Worm (Caenorhabditis elegans) whole organism, L4 larva: Measurements from ENCODE around the gene dpy-17.
A peak's percentile ranks its signal among the peaks of the same experiment; 100 is the strongest.
"Not testable (repeated sequence)": the region's sequence is repeated elsewhere in the genome, so short reads cannot be mapped to it uniquely, and the experiment has no call there.

Source experiments
- F26F4.8 ChIP-seq: fragments of 200-800 bp; sonication (Bioruptor generic); conservative IDR thresholded peaks from 2 replicates; pipeline ENCODE4 v1.3.6; 2022; ENCODE audit warnings: missing genetic modification characterization, missing compliant biosample characterization
- F37D6.2 ChIP-seq: sonication (generic microtip); optimal IDR thresholded peaks from 2 replicates; lab custom pipeline; 2016; ENCODE audit warnings: mild to moderate bottlenecking, missing genetic modification characterization, missing compliant biosample characterization
- F44E2.7 ChIP-seq: fragments of 200-800 bp; sonication (Bioruptor generic); IDR thresholded peaks from 2 replicates; pipeline ENCODE4 v2.1.2; 2022; ENCODE audit warnings: missing genetic modification characterization, missing compliant biosample characterization
- R02D3.7 ChIP-seq: fragments of 150-350 bp; sonication (generic microtip); optimal IDR thresholded peaks from 3 replicates; lab custom pipeline; 2014; ENCODE audit warnings: missing biosample characterization, missing genetic modification characterization
- T20F7.1 ChIP-seq: fragments of 200-800 bp; sonication (Bioruptor generic); optimal IDR thresholded peaks from 2 replicates; lab custom pipeline; 2018; ENCODE audit warnings: mild to moderate bottlenecking, missing genetic modification characterization, missing compliant biosample characterization
- T26A8.4 ChIP-seq: fragments of 200-800 bp; sonication (Bioruptor generic); IDR thresholded peaks from 2 replicates; pipeline ENCODE4 v1.3.6; 2022; ENCODE audit warnings: missing genetic modification characterization, missing compliant biosample characterization
- Y105C5A.15 ChIP-seq: fragments of 200-800 bp; sonication (Bioruptor generic); IDR thresholded peaks from 2 replicates; pipeline ENCODE4 v1.3.6; 2022; ENCODE audit warnings: missing genetic modification characterization, missing compliant biosample characterization
- aha-1 ChIP-seq: fragments of 150-350 bp; peaks from one replicate; lab custom pipeline; 2014; ENCODE audit warnings: missing biosample characterization, missing genetic modification characterization
- ama-1 ChIP-seq: fragments of 150-350 bp; optimal IDR thresholded peaks from 2 replicates; lab custom pipeline; 2014; ENCODE audit warnings: inconsistent platforms, mixed read lengths
- arid-1 ChIP-seq: fragments of 200-800 bp; sonication (Bioruptor generic); conservative IDR thresholded peaks from 2 replicates; pipeline ENCODE4 v1.3.6; 2022; ENCODE audit warnings: missing genetic modification reagents, missing genetic modification characterization, missing compliant biosample characterization
- ceh-20 ChIP-seq: fragments of 200-800 bp; sonication (Bioruptor generic); IDR thresholded peaks from 2 replicates; pipeline ENCODE4 v1.3.6; 2022; ENCODE audit warnings: missing genetic modification reagents, missing genetic modification characterization, missing compliant biosample characterization
- ceh-28 ChIP-seq: fragments of 150-350 bp; optimal IDR thresholded peaks from 2 replicates; lab custom pipeline; 2014; ENCODE audit warnings: missing biosample characterization, missing genetic modification reagents, missing genetic modification characterization
- ceh-32 ChIP-seq: sonication (generic microtip); optimal IDR thresholded peaks from 2 replicates; lab custom pipeline; 2016; ENCODE audit warnings: mild to moderate bottlenecking, missing genetic modification characterization, missing compliant biosample characterization; ENCODE audit not compliant: poor library complexity
- ceh-82 ChIP-seq: sonication (generic microtip); optimal IDR thresholded peaks from 2 replicates; lab custom pipeline; 2017; ENCODE audit warnings: missing biosample characterization, missing genetic modification characterization
- ctbp-1 ChIP-seq: fragments of 200-800 bp; sonication (Bioruptor generic); IDR thresholded peaks from 2 replicates; pipeline ENCODE4 v1.3.6; 2022; ENCODE audit warnings: missing genetic modification reagents, missing genetic modification characterization, missing compliant biosample characterization
- daf-8 ChIP-seq: fragments of 200-800 bp; sonication (Bioruptor generic); IDR thresholded peaks from 2 replicates; pipeline ENCODE4 v1.3.6; 2022; ENCODE audit warnings: missing genetic modification characterization, missing compliant biosample characterization
- dmd-6 ChIP-seq: fragments of 200-800 bp; sonication (Bioruptor generic); IDR thresholded peaks from 2 replicates; pipeline ENCODE4 v1.3.6; 2022; ENCODE audit warnings: missing genetic modification reagents, missing genetic modification characterization, missing compliant biosample characterization
- dmd-9 ChIP-seq: fragments of 200-800 bp; sonication (Bioruptor generic); IDR thresholded peaks from 2 replicates; pipeline ENCODE4 v1.3.6; 2022; ENCODE audit warnings: missing genetic modification reagents, missing genetic modification characterization, missing compliant biosample characterization
- fkh-10 ChIP-seq: fragments of 150-350 bp; optimal IDR thresholded peaks from 2 replicates; lab custom pipeline; 2014; ENCODE audit warnings: missing biosample characterization, missing genetic modification reagents, missing genetic modification characterization
- gei-8 ChIP-seq: fragments of 200-800 bp; sonication (Bioruptor generic); optimal IDR thresholded peaks from 2 replicates; lab custom pipeline; 2018; ENCODE audit warnings: mild to moderate bottlenecking, missing genetic modification characterization, missing compliant biosample characterization
- hlh-30 ChIP-seq: sonication (generic microtip); optimal IDR thresholded peaks from 2 replicates; lab custom pipeline; 2017; ENCODE audit warnings: antibody characterized with exemption, mild to moderate bottlenecking, missing genetic modification characterization, missing compliant biosample characterization; ENCODE audit not compliant: insufficient read depth
- lin-1 ChIP-seq: fragments of 200-800 bp; sonication (Bioruptor generic); IDR thresholded peaks from 2 replicates; pipeline ENCODE4 v1.3.6; 2022; ENCODE audit warnings: missing genetic modification reagents, missing genetic modification characterization, missing compliant biosample characterization
- lin-15B ChIP-seq: fragments of 150-350 bp; sonication (generic microtip); optimal IDR thresholded peaks from 3 replicates; lab custom pipeline; 2014; ENCODE audit warnings: missing biosample characterization, missing genetic modification characterization
- lin-39 ChIP-seq: fragments of 150-350 bp; optimal IDR thresholded peaks from 2 replicates; lab custom pipeline; 2014; ENCODE audit warnings: missing biosample characterization, missing genetic modification reagents, missing genetic modification characterization
- lir-3 ChIP-seq: sonication (generic microtip); optimal IDR thresholded peaks from 2 replicates; lab custom pipeline; 2016; ENCODE audit warnings: mild to moderate bottlenecking, missing genetic modification characterization, missing compliant biosample characterization
- lsy-2 ChIP-seq, 2 experiments: fragments of 150-350 bp in 1 of 2; sonication (generic microtip) in 1 of 2; optimal IDR thresholded peaks; 2 replicates each; lab custom pipeline; 2014 to 2017; ENCODE audit warnings: missing biosample characterization in 2 of 2, missing genetic modification characterization in 2 of 2
- madf-5 ChIP-seq, 2 experiments: fragments of 200-800 bp; sonication (Bioruptor generic); IDR thresholded peaks; 2 replicates each; pipeline ENCODE4 v1.3.6; 2022; ENCODE audit warnings: missing compliant biosample characterization in 2 of 2, missing genetic modification characterization in 2 of 2
- mdl-1 ChIP-seq, 2 experiments: fragments of 150-350 bp in 1 of 2; sonication (generic microtip) in 1 of 2; optimal IDR thresholded peaks; 2 replicates each; lab custom pipeline; 2014 to 2017; ENCODE audit warnings: missing biosample characterization in 2 of 2, missing genetic modification characterization in 2 of 2
- mdt-29 ChIP-seq: fragments of 200-800 bp; sonication (Bioruptor generic); IDR thresholded peaks from 2 replicates; pipeline ENCODE4 v1.3.6; 2022; ENCODE audit warnings: missing genetic modification reagents, missing genetic modification characterization, missing compliant biosample characterization
- mxl-2 ChIP-seq: fragments of 200-800 bp; sonication (Bioruptor generic); conservative IDR thresholded peaks from 2 replicates; pipeline ENCODE4 v1.3.6; 2022; ENCODE audit warnings: missing genetic modification reagents, missing genetic modification characterization, missing compliant biosample characterization
- nhr-10 ChIP-seq: fragments of 150-350 bp; optimal IDR thresholded peaks from 2 replicates; lab custom pipeline; 2014; ENCODE audit warnings: missing biosample characterization, missing genetic modification characterization
- nhr-25 ChIP-seq: sonication (generic microtip); optimal IDR thresholded peaks from 2 replicates; lab custom pipeline; 2017; ENCODE audit warnings: missing genetic modification characterization, mild to moderate bottlenecking, missing compliant biosample characterization, antibody characterized with exemption, moderate library complexity, borderline replicate concordance; ENCODE audit not compliant: insufficient read depth
- nhr-28 ChIP-seq: fragments of 150-350 bp; optimal IDR thresholded peaks from 2 replicates; lab custom pipeline; 2014; ENCODE audit warnings: missing biosample characterization, missing genetic modification characterization
- nhr-41 ChIP-seq: fragments of 200-800 bp; sonication (Bioruptor generic); IDR thresholded peaks from 2 replicates; pipeline ENCODE4 v1.3.6; 2022; ENCODE audit warnings: missing genetic modification reagents, missing genetic modification characterization, missing compliant biosample characterization
- nhr-48 ChIP-seq: sonication (generic microtip); optimal IDR thresholded peaks from 2 replicates; lab custom pipeline; 2016; ENCODE audit warnings: mild to moderate bottlenecking, missing genetic modification characterization, missing compliant biosample characterization
- rbr-2 ChIP-seq: sonication (generic microtip); optimal IDR thresholded peaks from 2 replicates; lab custom pipeline; 2016; ENCODE audit warnings: missing genotype, missing genetic modification characterization, missing compliant biosample characterization
- sdz-12 ChIP-seq: fragments of 200-800 bp; sonication (Bioruptor generic); optimal IDR thresholded peaks from 2 replicates; lab custom pipeline; 2018; ENCODE audit warnings: mild to moderate bottlenecking, missing genetic modification characterization, missing compliant biosample characterization
- set-16 ChIP-seq: fragments of 200-800 bp; sonication (Bioruptor generic); IDR thresholded peaks from 2 replicates; pipeline ENCODE4 v1.3.6; 2022; ENCODE audit warnings: missing genetic modification reagents, missing genetic modification characterization, missing compliant biosample characterization
- snpc-1.2 ChIP-seq: fragments of 200-800 bp; sonication (Bioruptor generic); IDR thresholded peaks from 2 replicates; pipeline ENCODE4 v1.3.6; 2022; ENCODE audit warnings: missing genetic modification reagents, missing genetic modification characterization, missing compliant biosample characterization
- snpc-4 ChIP-seq: fragments of 150-350 bp; optimal IDR thresholded peaks from 2 replicates; lab custom pipeline; 2014; ENCODE audit warnings: missing biosample characterization, missing genetic modification characterization
- unc-39 ChIP-seq: sonication (generic microtip); optimal IDR thresholded peaks from 2 replicates; lab custom pipeline; 2017; ENCODE audit warnings: missing biosample characterization, missing genetic modification characterization
- vab-7 ChIP-seq: fragments of 200-800 bp; sonication (Bioruptor generic); IDR thresholded peaks from 2 replicates; pipeline ENCODE4 v1.3.6; 2022; ENCODE audit warnings: missing genetic modification reagents, missing genetic modification characterization, missing compliant biosample characterization
- zfp-2 ChIP-seq: sonication (generic microtip); optimal IDR thresholded peaks from 2 replicates; lab custom pipeline; 2016; ENCODE audit warnings: mild to moderate bottlenecking, missing genetic modification characterization, missing compliant biosample characterization
- zfp-3 ChIP-seq: fragments of 200-800 bp; sonication (Bioruptor generic); conservative IDR thresholded peaks from 2 replicates; pipeline ENCODE4 v1.3.6; 2022; ENCODE audit warnings: missing genetic modification reagents, missing genetic modification characterization, missing compliant biosample characterization

Gene dpy-17

DNA sequence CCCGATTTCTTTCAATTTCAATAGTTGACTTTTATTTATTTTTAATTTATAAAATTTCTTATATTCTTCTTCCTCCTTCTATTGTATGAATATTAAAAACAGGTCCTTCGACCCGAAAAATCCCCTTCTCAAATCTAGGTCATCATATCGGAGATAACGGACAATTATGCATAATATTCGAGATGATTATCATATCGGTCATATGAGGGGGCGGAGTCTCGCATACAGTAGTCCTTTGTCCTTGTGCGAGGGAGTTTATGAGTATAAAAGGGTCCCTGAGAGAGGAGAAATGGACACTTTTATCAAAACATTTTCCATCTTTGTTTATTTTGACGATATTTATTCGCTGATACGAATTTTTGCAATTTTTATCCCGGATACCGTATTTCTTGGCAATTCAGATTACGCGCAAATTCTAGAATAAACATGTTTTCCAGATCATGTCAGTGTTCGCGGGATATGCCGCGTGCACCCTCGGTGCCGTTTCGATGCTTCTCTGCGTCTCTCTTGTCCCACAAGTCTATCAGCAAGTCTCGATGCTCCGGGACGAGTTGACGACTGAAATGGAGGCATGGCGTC is at the start of gene dpy-17:
dpy-17 (plus strand) TSS at position 438 of the 579 bp plus-strand sequence.
- TF ChIP-seq ctbp-1 (GFP tag; lab: Robert Waterston, UW), result no peak
- no peak for TF ChIP-seq dmd-9 (GFP tag; lab: Robert Waterston, UW)
- no peak for TF ChIP-seq daf-8 (GFP tag; lab: Robert Waterston, UW)
- no peak for TF ChIP-seq sdz-12 (GFP tag; lab: Kevin White, UChicago)
- TF ChIP-seq fkh-10, result no peak
- no peak for TF ChIP-seq lin-1
- no peak for TF ChIP-seq unc-39 (tag; lab: Kevin White, UChicago)
- no peak for TF ChIP-seq arid-1 (GFP tag; lab: Robert Waterston, UW)
- no peak for TF ChIP-seq ceh-32
- no peak for TF ChIP-seq nhr-25 (tag; lab: Kevin White, UChicago)
- no peak for TF ChIP-seq snpc-4 (tag; lab: Kevin White, UChicago)
- TF ChIP-seq mdt-29, result no peak
- no peak for TF ChIP-seq zfp-2
- no peak for TF ChIP-seq ama-1 (lab: Kevin White, UChicago)
- TF ChIP-seq T26A8.4 (GFP tag; lab: Robert Waterston, UW), result no peak
- TF ChIP-seq, all 104 proteins: peak for 0

DNA sequence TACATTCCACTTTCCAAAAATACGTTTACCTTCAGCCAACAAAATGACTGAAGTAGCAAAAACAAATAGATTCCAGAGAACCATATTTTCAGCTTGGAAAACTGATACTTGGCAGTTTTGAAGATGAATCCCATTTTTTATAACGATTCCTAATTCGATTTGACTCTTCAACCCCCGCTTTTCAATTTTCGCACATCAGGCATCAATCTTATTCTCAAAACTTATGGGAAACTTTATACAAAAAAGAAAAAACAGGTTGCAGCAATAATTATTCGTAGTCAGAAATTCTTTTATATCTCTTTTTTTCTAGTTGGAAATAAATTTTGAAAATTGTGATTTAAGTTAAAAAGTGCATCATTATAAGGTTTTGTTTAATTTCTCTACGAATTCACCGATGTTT is 45.3 kb upstream of the dpy-17 start, which contains the start of gene C45G9.10:
C45G9.10 (minus strand) TSS at position 101 of the 400 bp plus-strand sequence.
- peak; percentile 64 for TF ChIP-seq aha-1
- no peak for TF ChIP-seq R02D3.7 (tag; lab: Kevin White, UChicago)
- TF ChIP-seq lsy-2 (tag; optimal IDR thresholded peaks at IDR 0.05; lab: Kevin White, UChicago), result no peak
- TF ChIP-seq vab-7 (GFP tag; lab: Robert Waterston, UW), result no peak

DNA sequence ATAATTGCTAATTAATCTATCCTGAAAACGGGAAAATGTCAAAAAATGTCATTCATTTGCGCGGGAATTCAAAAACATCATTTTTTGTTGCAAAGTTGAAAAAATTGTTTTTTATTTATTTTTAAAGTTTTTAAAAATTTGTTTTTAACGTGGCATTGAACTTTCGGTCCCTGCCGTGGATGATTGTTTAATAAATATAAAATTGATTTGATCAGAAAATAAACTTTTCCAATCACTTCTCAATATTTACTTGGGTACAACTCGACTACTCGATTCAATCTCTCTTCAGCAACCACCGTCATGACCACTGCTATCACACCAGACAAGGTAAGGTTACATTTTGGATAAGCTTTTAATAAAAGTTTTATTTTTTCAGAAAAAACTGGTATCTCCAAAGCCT is 44.7 kb upstream of the dpy-17 start, which contains the start of gene C45G9.4:
C45G9.4 (plus strand) TSS at position 301 of the 400 bp plus-strand sequence.
- not testable (repeated sequence) for TF ChIP-seq snpc-1.2 (GFP tag; lab: Robert Waterston, UW); mdt-29; lin-39 (tag; lab: Kevin White, UChicago)

DNA sequence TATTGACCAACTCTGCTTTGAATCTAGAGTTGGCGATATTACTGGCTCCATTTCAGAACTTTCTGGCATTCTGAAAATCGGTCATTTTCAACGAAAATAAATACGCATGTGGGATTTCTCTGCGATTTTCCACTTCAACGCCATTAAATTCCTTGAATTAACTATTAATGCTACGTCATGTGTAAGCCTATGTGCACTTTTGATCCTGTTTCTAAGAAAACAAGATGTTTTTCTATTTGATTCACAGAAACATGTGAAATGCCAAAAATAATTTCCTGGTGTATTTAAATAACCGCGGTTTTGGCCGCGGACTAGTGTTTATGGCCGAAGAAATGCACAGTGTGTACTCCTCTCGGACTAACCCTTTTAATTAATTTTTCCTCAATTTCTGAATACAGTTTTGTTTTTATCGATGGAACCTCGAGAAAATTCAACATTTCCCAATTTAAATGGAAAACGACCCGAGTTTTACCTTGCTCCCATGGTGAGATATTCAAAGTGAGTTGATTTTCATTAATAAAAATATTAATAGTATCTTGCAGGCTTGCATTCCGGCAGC is 38.4 kb upstream of the dpy-17 start, which contains the start of the genes C45G9.11 and C45G9.2:
C45G9.11 (minus strand) TSS at position 51 of the 559 bp plus-strand sequence.
C45G9.2 (plus strand) TSS at position 392 of the 559 bp plus-strand sequence.
- TF ChIP-seq dmd-9 (GFP tag; lab: Robert Waterston, UW), result peak; percentile 84
- no peak for TF ChIP-seq Y105C5A.15 (GFP tag; lab: Robert Waterston, UW)
- TF ChIP-seq nhr-25 (tag; lab: Kevin White, UChicago), result no peak
- TF ChIP-seq lin-15B, result no peak
- TF ChIP-seq ceh-28 (tag; lab: Kevin White, UChicago), result no peak
- TF ChIP-seq hlh-30 (tag; lab: Kevin White, UChicago), result no peak
- TF ChIP-seq rbr-2 (tag; lab: Kevin White, UChicago), result peak; percentile 49
- no peak for TF ChIP-seq nhr-48
- TF ChIP-seq mdl-1 (tag; optimal IDR thresholded peaks at IDR 0.05; lab: Kevin White, UChicago), result no peak
- no peak for TF ChIP-seq nhr-28 (tag; lab: Kevin White, UChicago)
- TF ChIP-seq lir-3 (tag; lab: Kevin White, UChicago), result no peak
- TF ChIP-seq lsy-2 (tag; optimal IDR thresholded peaks at IDR 0.05; lab: Kevin White, UChicago), result no peak
- TF ChIP-seq madf-5 (GFP tag; IDR thresholded peaks at IDR 0.05; lab: Robert Waterston, UW), result no peak
- no peak for TF ChIP-seq ceh-82
- no peak for TF ChIP-seq nhr-41 (GFP tag; lab: Robert Waterston, UW)
- TF ChIP-seq ceh-20, result no peak
- TF ChIP-seq dmd-6 (GFP tag; lab: Robert Waterston, UW), result peak; percentile 54; the same call in 1 of the 2 replicates
- TF ChIP-seq T20F7.1 (GFP tag; lab: Kevin White, UChicago), result peak; percentile 44
- TF ChIP-seq zfp-3 (GFP tag; lab: Robert Waterston, UW), result 0 out of 2 replicates have a peak, but pooled peaks have one; percentile 13
- TF ChIP-seq fkh-10, result no peak
- TF ChIP-seq lin-1, result no peak
- 0 out of 2 replicates have a peak, but pooled peaks have one; percentile 12 for TF ChIP-seq ctbp-1 (GFP tag; lab: Robert Waterston, UW)
- TF ChIP-seq F37D6.2, result peak; percentile 41
- no peak for TF ChIP-seq set-16 (GFP tag; lab: Robert Waterston, UW)
- no peak for TF ChIP-seq F26F4.8
- TF ChIP-seq nhr-10 (tag; lab: Kevin White, UChicago), result no peak
- TF ChIP-seq F44E2.7 (GFP tag; lab: Robert Waterston, UW), result no peak
- no peak for TF ChIP-seq gei-8 (GFP tag; lab: Kevin White, UChicago)
- TF ChIP-seq mxl-2, result no peak
